Worm (Caenorhabditis elegans) whole organism, early embryonic: ENCODE measurements around the gene slfl-5.

Experiments used
- aly-1 ChIP-seq: sonication (generic microtip); optimal IDR thresholded peaks from 2 replicates; lab custom pipeline; 2016; ENCODE audit warnings: missing genetic modification characterization, missing compliant biosample characterization
- ama-1 ChIP-seq: fragments of 150-350 bp; optimal IDR thresholded peaks from 2 replicates; lab custom pipeline; 2014
- ceh-13 ChIP-seq: fragments of 200-800 bp; sonication (Bioruptor generic); optimal IDR thresholded peaks from 2 replicates; lab custom pipeline; 2018; ENCODE audit warnings: mild to moderate bottlenecking, missing genetic modification characterization, missing compliant biosample characterization
- flt-1 ChIP-seq: fragments of 200-800 bp; sonication (Bioruptor generic); IDR thresholded peaks from 2 replicates; pipeline ENCODE4 v1.3.6; 2022; ENCODE audit warnings: missing genetic modification characterization, missing compliant biosample characterization
- hmg-4 ChIP-seq: fragments of 200-800 bp; sonication (Bioruptor generic); optimal IDR thresholded peaks from 2 replicates; lab custom pipeline; 2018; ENCODE audit warnings: mild to moderate bottlenecking, missing genetic modification characterization, missing compliant biosample characterization
- tbx-11 ChIP-seq: fragments of 200-800 bp; sonication (Bioruptor generic); IDR thresholded peaks from 2 replicates; pipeline ENCODE4 v1.3.6; 2022; ENCODE audit warnings: missing genetic modification characterization, missing compliant biosample characterization

DNA sequence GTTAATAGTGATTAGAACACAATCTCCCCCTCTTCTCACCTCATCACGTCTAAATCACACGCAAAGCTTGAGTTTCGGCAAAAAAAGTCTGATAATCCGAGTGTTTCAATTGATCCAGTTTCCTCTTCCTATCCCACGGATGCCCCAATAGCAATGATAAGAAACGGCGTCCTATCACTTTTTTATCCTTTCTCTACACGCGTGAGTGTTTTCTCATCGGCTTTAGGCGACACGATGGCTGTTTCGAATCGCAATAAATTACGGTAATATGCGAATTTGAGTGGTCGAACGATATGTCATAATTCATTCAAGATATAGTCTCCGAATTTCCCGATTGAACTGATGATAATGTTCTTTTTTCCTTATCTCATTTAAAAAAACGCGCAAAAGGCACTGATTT, 45.4 kb downstream of the slfl-5 start:
- TF ChIP-seq flt-1 (no peak), hmg-4 (GFP tag; lab: Kevin White, UChicago) (no peak), ama-1 (lab: Kevin White, UChicago) (no peak), aly-1 (no peak), tbx-11 (no peak), ceh-13 (no peak)
